Worm (Caenorhabditis elegans) whole organism, mixed stage, embryonic: ENCODE results near the gene C18D11.3.

ENCODE experiments used
- ceh-39 ChIP-seq: fragments of 150-350 bp; optimal IDR thresholded peaks from 2 replicates; lab custom pipeline; 2014; ENCODE audit warnings: missing biosample characterization, missing genetic modification characterization
- nhr-12 ChIP-seq: fragments of 150-350 bp; optimal IDR thresholded peaks from 2 replicates; lab custom pipeline; 2014; ENCODE audit warnings: missing biosample characterization, missing genetic modification characterization
- nhr-76 ChIP-seq: sonication (generic microtip); optimal IDR thresholded peaks from 2 replicates; lab custom pipeline; 2017; ENCODE audit warnings: missing biosample characterization, missing genetic modification characterization
- zip-8 ChIP-seq: fragments of 150-350 bp; optimal IDR thresholded peaks from 2 replicates; lab custom pipeline; 2014; ENCODE audit warnings: missing biosample characterization, missing genetic modification characterization

- no peak for TF ChIP-seq nhr-76 (tag; lab: Kevin White, UChicago)
- TF ChIP-seq zip-8: no peak
- no peak for TF ChIP-seq nhr-12
- TF ChIP-seq ceh-39 (tag; lab: Kevin White, UChicago): no peak
Measured at ce11 chrIII:11847658-11848202, 24.5 kb downstream of the C18D11.3 start, which contains the start of gene mif-1.
